Fruit fly (Drosophila melanogaster) whole organism, pupa: ENCODE results near the gene CG16779.

Experiments
- CG15710 ChIP-seq: fragments of 200-800 bp; sonication (Bioruptor generic); optimal IDR thresholded peaks from 2 replicates; lab custom pipeline; 2018; ENCODE audit warnings: missing biosample characterization, mild to moderate bottlenecking, missing genetic modification characterization, moderate library complexity
- CG17806 ChIP-seq: fragments of 200-800 bp; sonication (Bioruptor generic); optimal IDR thresholded peaks from 2 replicates; lab custom pipeline; 2018; ENCODE audit warnings: missing biosample characterization, mild to moderate bottlenecking, missing genetic modification characterization, moderate library complexity
- CG8159 ChIP-seq: fragments of 200-800 bp; sonication (Bioruptor generic); optimal IDR thresholded peaks from 3 replicates; lab custom pipeline; 2018; ENCODE audit warnings: missing biosample characterization, mild to moderate bottlenecking, missing genetic modification characterization, moderate library complexity
- CG9948 ChIP-seq: fragments of 200-800 bp; sonication (Bioruptor generic); optimal IDR thresholded peaks from 2 replicates; lab custom pipeline; 2018; ENCODE audit warnings: missing biosample characterization, mild to moderate bottlenecking, missing genetic modification characterization, moderate library complexity
- EcR ChIP-seq: fragments of 200-800 bp; sonication (Bioruptor generic); optimal IDR thresholded peaks from 3 replicates; lab custom pipeline; 2019; ENCODE audit warnings: missing biosample characterization, missing genetic modification characterization, mild to moderate bottlenecking, moderate library complexity, missing genetic modification reagents
- Snoo ChIP-seq: fragments of 200-800 bp; sonication (Bioruptor generic); optimal IDR thresholded peaks from 3 replicates; lab custom pipeline; 2017; ENCODE audit warnings: missing biosample characterization, mild to moderate bottlenecking, missing genetic modification characterization, inconsistent platforms
- fd96Ca ChIP-seq: fragments of 200-800 bp; sonication (Bioruptor generic); IDR thresholded peaks from 3 replicates; pipeline ENCODE4 v1.3.6; 2022; ENCODE audit warnings: missing biosample characterization, missing genetic modification characterization

DNA sequence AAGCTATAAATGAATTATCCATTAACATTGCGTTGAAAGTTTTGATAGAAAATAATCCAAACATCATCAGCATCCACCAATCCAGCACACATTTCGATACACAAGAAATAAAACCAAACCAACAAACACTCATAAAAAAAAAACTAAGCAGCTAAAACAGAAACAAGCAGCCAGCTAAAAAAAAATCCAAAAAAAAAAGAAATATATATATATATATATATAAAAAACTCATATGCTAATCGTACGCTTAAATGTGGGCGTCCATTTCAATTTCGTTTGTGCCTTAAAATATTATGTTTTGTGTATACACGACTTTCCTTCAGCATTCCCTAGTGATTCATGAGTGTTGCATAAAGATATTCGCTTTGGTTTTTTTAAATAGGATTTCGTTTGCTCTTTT, 51.5 kb downstream of the CG16779 start:
- no peak for TF ChIP-seq CG8159 (tag; lab: Kevin White, UChicago)
- no peak for TF ChIP-seq CG17806 (tag; lab: Kevin White, UChicago)
- TF ChIP-seq EcR (GFP tag; lab: Kevin White, UChicago): no peak
- no peak for TF ChIP-seq fd96Ca (GFP tag; lab: Robert Waterston, UW)
- no peak for TF ChIP-seq CG9948 (tag; lab: Kevin White, UChicago)
- no peak for TF ChIP-seq Snoo (tag; lab: Kevin White, UChicago)
- no peak for TF ChIP-seq CG15710 (tag; lab: Kevin White, UChicago)
